Fruit fly (Drosophila melanogaster) whole organism, larva: ENCODE data around the gene Pnn.

Experiments used
- noc ChIP-seq: fragments of 200-800 bp; sonication (Bioruptor generic); optimal IDR thresholded peaks from 3 replicates; lab custom pipeline; 2019; ENCODE audit warnings: missing biosample characterization, mild to moderate bottlenecking, missing genetic modification characterization, moderate library complexity

Gene Pnn

dm6 chr3R:9735151-9735550 lies 5.5 kb upstream of the Pnn start:
- TF ChIP-seq noc (tag; lab: Kevin White, UChicago), result no peak

DNA sequence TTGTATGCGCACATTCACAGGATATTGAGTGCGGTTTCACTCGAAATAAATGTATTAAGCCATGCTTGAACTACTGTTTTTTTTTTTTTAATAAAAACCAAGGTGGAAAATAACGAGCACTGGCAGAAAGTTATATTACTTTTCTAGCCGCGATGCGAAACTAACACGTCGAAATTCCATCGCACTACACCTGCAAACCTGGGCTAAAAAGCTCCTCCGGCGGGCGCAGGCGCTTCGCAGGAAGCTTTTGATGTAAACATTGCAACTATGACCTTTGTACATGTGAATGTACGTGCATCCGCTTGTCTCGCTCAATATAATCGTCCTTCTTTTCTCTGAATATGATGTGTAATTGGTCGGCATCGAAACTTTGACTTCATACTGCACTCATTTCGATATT lies 906 bp upstream of the Pnn start, which contains the start of gene side-VII:
TSS of gene side-VII (minus strand) at position 187 of the 400 bp plus-strand sequence.
- no peak for TF ChIP-seq noc (tag; lab: Kevin White, UChicago)

DNA sequence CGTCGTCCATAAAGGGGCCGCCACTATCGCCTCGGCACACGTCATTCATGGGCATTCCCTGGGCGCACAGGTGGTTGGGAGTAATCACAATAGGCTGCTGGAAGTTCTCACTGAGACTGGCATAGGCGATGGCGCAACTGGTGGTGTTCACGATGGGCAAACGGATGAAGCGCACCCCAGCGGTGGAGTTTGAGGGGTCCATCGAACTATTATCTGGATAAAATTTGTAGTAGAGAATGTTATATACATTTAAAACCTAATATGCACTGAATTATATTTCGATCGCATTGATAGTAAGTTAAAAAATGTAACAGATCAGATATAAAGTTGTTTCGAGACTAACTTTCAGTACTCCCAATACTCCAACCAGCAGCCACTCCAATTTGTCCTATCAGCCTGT lies 2.5 kb downstream of the Pnn start, which contains the start of gene CG31415:
TSS of gene CG31415 (plus strand) at position 301 of the 400 bp plus-strand sequence.
- TF ChIP-seq noc (tag; lab: Kevin White, UChicago), result no peak

DNA sequence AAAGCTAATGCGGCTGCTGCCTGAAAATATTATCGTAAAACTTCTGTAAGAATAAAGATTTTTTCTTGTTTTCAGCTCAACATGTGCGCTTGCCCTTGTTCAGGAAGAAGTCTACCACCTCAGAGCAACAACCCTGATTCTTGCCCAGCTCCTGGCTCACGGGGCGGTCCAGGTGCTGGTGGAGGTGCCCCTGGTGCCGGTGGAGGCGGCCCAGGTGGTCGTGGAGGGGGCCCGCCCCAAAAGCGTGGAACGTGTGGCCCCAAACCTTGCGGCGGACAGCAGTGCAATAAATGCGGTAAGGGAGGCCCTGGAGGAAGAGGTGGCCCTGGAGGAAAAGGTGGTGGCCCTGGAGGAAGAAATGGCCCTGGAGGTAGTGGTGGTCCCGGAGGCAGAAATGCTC lies 3.3 kb downstream of the Pnn start:
- TF ChIP-seq noc (tag; lab: Kevin White, UChicago), result no peak

- TF ChIP-seq noc (tag; lab: Kevin White, UChicago), result no peak
These were observed 4.7 kb downstream of the Pnn start for dm6 chr3R:9745442-9745841.

- no peak for TF ChIP-seq noc (tag; lab: Kevin White, UChicago)
These were observed 5.6 kb downstream of the Pnn start, which contains the start of gene CG34409 for dm6 chr3R:9746267-9746666. CG34409 (minus strand) TSS chr3R:9746367.

- no peak for TF ChIP-seq noc (tag; lab: Kevin White, UChicago)
These were observed 6.7 kb downstream of the Pnn start, which contains the start of gene CG12948 for dm6 chr3R:9747272-9747874. CG12948 (minus strand) TSS chr3R:9747744.

DNA sequence ATGACTTTTGCATAAGTTTGCCTTT lies 7.0 kb downstream of the Pnn start, which contains the start of gene PpD3:
TSS of gene PpD3 (plus strand) at position 1 of the 25 bp plus-strand sequence.
- TF ChIP-seq noc (tag; lab: Kevin White, UChicago), result no peak

DNA sequence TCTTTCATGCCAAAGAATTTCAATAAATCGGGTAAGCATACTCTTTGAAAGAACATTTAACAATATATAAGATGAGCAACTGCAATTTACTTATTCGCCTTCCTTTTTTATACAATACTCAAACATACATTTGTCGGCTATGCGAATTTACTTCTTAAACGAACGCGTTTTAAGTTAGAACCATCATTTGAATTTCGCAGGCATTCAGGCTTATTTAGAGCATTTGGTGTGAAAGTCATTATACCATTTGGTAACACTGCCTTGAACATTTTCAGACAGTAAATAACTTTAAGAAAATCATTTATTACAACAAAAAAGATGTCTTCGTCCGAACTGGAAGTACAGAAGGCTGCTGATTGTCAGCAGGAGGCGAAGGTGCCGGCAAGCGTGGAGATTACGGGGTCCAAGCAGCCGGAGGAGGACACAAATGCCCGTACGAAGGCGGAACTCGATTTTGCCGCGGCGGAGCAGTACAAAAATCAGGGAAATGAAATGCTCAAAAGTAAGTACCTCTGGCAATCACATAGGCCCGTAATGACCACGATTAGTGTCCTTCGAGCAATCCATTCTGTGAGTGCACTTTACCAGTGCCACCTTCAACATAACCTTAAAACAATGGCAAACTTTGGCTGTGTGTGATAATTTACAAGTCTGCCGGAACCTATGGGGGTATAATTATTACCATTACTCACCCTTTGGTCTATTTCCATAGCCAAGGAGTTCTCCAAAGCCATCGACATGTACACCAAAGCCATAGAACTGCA lies 7.4 kb downstream of the Pnn start:
- TF ChIP-seq noc (tag; lab: Kevin White, UChicago), result no peak

dm6 chr3R:9754487-9754886 lies 13.8 kb downstream of the Pnn start, which contains the start of gene Tti1:
Tti1 (minus strand) TSS chr3R:9754686.
- no peak for TF ChIP-seq noc (tag; lab: Kevin White, UChicago)

dm6 chr3R:9756187-9756586 lies 15.5 kb downstream of the Pnn start, which contains the start of the genes Alg12 and Rpt3R:
Alg12 (plus strand) TSS chr3R:9756491.
Rpt3R (minus strand) TSS chr3R:9756510.
- no peak for TF ChIP-seq noc (tag; lab: Kevin White, UChicago)

dm6 chr3R:9759360-9760191 lies 18.9 kb downstream of the Pnn start, which contains the start of gene Mpi:
Mpi (plus strand) TSS chr3R:9759622.
- TF ChIP-seq noc (tag; lab: Kevin White, UChicago), result no peak

DNA sequence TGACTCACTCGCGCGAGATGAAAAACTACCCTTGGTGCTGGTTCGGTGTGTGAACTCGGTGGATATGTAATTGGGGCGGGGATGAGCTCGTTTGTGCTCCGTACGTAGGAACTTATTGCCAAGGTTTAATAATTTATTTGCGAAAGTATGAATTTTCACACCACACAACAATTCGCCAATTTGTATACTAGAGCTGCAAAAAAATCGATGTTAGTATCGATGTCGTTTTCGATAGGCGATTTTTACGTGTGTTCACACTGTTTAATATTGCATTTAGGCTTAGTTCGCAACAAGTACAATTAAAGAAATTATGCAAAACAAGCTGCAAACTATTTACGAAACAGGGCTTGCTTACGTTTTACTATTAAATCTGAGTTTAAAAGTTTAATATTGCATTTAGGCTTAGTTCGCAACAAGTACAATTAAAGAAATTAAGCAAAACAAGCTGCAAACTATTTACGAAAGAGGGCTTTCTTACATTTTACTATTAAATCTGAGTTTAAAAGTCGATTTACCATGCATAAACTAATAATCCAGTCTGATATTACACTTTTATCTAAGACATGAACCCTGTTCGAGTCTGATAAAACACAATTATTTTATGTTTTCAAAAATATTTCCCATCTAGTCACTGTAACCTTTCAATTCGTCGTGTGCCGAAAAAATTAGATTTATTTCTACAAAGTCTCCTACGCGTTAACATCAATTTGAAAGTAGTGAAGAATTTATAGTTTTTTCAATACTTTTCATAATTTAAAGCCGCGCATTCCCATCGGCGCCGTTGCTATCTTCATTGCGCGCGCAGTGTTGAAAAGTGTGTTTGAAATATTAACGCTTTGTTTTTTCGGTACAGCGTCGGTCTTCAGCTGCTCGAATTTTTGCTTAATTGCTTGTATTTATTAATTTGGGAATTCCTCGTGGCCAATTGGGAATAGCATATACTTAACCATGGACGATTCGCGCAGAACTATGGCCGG lies 22.5 kb downstream of the Pnn start, which contains the start of the genes Snap24 and CG8478:
TSS of gene Snap24 (minus strand) at position 196 of the 977 bp plus-strand sequence.
TSS of gene CG8478 (plus strand) at position 696 of the 977 bp plus-strand sequence.
- no peak for TF ChIP-seq noc (tag; lab: Kevin White, UChicago)

dm6 chr3R:9767620-9768592 lies 27.2 kb downstream of the Pnn start, which contains the start of gene Naa80:
Naa80 (plus strand) TSS chr3R:9767834.
- TF ChIP-seq noc (tag; lab: Kevin White, UChicago), result peak; percentile 49
